Worm (Caenorhabditis elegans): ENCODE measurements around the gene ugt-64.

ce11 chrV:3459919-3460318 is 46.2 kb downstream of the ugt-64 start, which contains the start of gene slc-28.2:
- TF ChIP-seq W03F9.2 (tag; optimal IDR thresholded peaks at IDR 0.05) (no peak), dao-5 (tag; optimal IDR thresholded peaks at IDR 0.05) (no peak), him-1 (tag; optimal IDR thresholded peaks at IDR 0.05) (no peak)

All from whole organism, L4/young adult.